Worm (Caenorhabditis elegans) whole organism, L4/young adult: Measurements from ENCODE around the gene ZK632.4.

Experiments
- W03F9.2 ChIP-seq: fragments of 150-350 bp; optimal IDR thresholded peaks from 2 replicates; lab custom pipeline; 2014; ENCODE audit warnings: missing biosample characterization, missing genetic modification characterization
- dao-5 ChIP-seq: sonication (generic microtip); optimal IDR thresholded peaks from 2 replicates; lab custom pipeline; 2016; ENCODE audit warnings: missing genotype, missing genetic modification characterization, moderate library complexity, missing compliant biosample characterization
- him-1 ChIP-seq: sonication (generic microtip); optimal IDR thresholded peaks from 2 replicates; lab custom pipeline; 2016; ENCODE audit warnings: missing genotype, missing genetic modification reagents, missing genetic modification characterization, missing compliant biosample characterization

The ZK632.4 gene

ce11 chrIII:9779080-9779479 is 28.2 kb downstream of the ZK632.4 start:
- TF ChIP-seq W03F9.2 (tag; lab: Kevin White, UChicago) = no peak
- no peak for TF ChIP-seq him-1
- no peak for TF ChIP-seq dao-5 (tag; lab: Kevin White, UChicago)

- TF ChIP-seq W03F9.2 (tag; lab: Kevin White, UChicago) (no peak), dao-5 (tag; lab: Kevin White, UChicago) (no peak), him-1 (no peak)
Observed at ce11 chrIII:9776323-9776722, 30.9 kb downstream of the ZK632.4 start, which contains the start of gene usp-46. usp-46 (plus strand) TSS chrIII:9776623.

ce11 chrIII:9775916-9776315 is 31.3 kb downstream of the ZK632.4 start:
- no peak for TF ChIP-seq dao-5 (tag; lab: Kevin White, UChicago)
- no peak for TF ChIP-seq W03F9.2 (tag; lab: Kevin White, UChicago)
- no peak for TF ChIP-seq him-1

- TF ChIP-seq W03F9.2 (tag; lab: Kevin White, UChicago) = no peak
- TF ChIP-seq dao-5 (tag; lab: Kevin White, UChicago) = no peak
- no peak for TF ChIP-seq him-1
Observed at ce11 chrIII:9772394-9772793, 34.9 kb downstream of the ZK632.4 start.

- TF ChIP-seq W03F9.2 (tag; lab: Kevin White, UChicago) (no peak), him-1 (no peak), dao-5 (tag; lab: Kevin White, UChicago) (no peak)
Observed at ce11 chrIII:9770590-9770989, 36.7 kb downstream of the ZK632.4 start.

ce11 chrIII:9768023-9768422 is 39.2 kb downstream of the ZK632.4 start:
- TF ChIP-seq him-1 = no peak
- TF ChIP-seq W03F9.2 (tag; lab: Kevin White, UChicago) = no peak
- no peak for TF ChIP-seq dao-5 (tag; lab: Kevin White, UChicago)

- TF ChIP-seq him-1 (no peak), W03F9.2 (tag; lab: Kevin White, UChicago) (no peak)
Observed at ce11 chrIII:9767095-9767494, 40.2 kb downstream of the ZK632.4 start.

- TF ChIP-seq dao-5 (tag; lab: Kevin White, UChicago) = no peak
- no peak for TF ChIP-seq W03F9.2 (tag; lab: Kevin White, UChicago)
- no peak for TF ChIP-seq him-1
Observed at ce11 chrIII:9766175-9766574, 41.1 kb downstream of the ZK632.4 start, which contains the start of gene cbp-1. cbp-1 (plus strand) TSS chrIII:9766509.

ce11 chrIII:9765465-9765900 is 41.8 kb downstream of the ZK632.4 start:
- peak; percentile 40 for TF ChIP-seq dao-5 (tag; lab: Kevin White, UChicago)
- peak; percentile 89 for TF ChIP-seq him-1
- TF ChIP-seq W03F9.2 (tag; lab: Kevin White, UChicago) = peak; percentile 93

ce11 chrIII:9764718-9765117 is 42.5 kb downstream of the ZK632.4 start:
- TF ChIP-seq W03F9.2 (tag; lab: Kevin White, UChicago) = no peak
- no peak for TF ChIP-seq him-1
- no peak for TF ChIP-seq dao-5 (tag; lab: Kevin White, UChicago)

- TF ChIP-seq him-1 = no peak
- no peak for TF ChIP-seq dao-5 (tag; lab: Kevin White, UChicago)
- peak; percentile 29 for TF ChIP-seq W03F9.2 (tag; lab: Kevin White, UChicago)
Observed at ce11 chrIII:9762093-9762748, 45.0 kb downstream of the ZK632.4 start, which contains the start of gene gcc-2. gcc-2 (minus strand) TSS chrIII:9762143.

ce11 chrIII:9760184-9760583 is 47.1 kb downstream of the ZK632.4 start:
- no peak for TF ChIP-seq dao-5 (tag; lab: Kevin White, UChicago)

- no peak for TF ChIP-seq W03F9.2 (tag; lab: Kevin White, UChicago)
- TF ChIP-seq dao-5 (tag; lab: Kevin White, UChicago) = no peak
- TF ChIP-seq him-1 = no peak
Observed at ce11 chrIII:9758848-9759247, 48.4 kb downstream of the ZK632.4 start, which contains the start of gene rmd-1. rmd-1 (plus strand) TSS chrIII:9759094.

- TF ChIP-seq dao-5 (tag; lab: Kevin White, UChicago) (no peak), him-1 (no peak), W03F9.2 (tag; lab: Kevin White, UChicago) (no peak)
Observed at ce11 chrIII:9757414-9757813, 49.8 kb downstream of the ZK632.4 start, which contains the start of gene vps-53. vps-53 (minus strand) TSS chrIII:9757514.
